In genomic region chrX:16384843-16385726, dm6 we compare ENCODE assay signal across 4 fruit fly cellular contexts.
TF ChIP-seq lines count a peak whose summit lies in the region.

CG9992 (minus strand) TSS chrX:16384908.
CG4239 (plus strand) TSS chrX:16385278.

TF ChIP-seq in whole organism, adult, 20 proteins besides CTCF, POLR2A, EP300 and RAD21 (continued from another document):
- TF ChIP-seq Clk (GFP tag; optimal IDR thresholded peaks at IDR 0.05; lab: Kevin White, UChicago) (no peak), CG7045 (GFP tag; optimal IDR thresholded peaks at IDR 0.05; lab: Kevin White, UChicago) (peak; percentile 21)

TF ChIP-seq in whole organism, embryonic, 481 proteins besides CTCF, POLR2A, EP300 and RAD21 (continued from another document and continues in another):
- peak; percentile 67 for TF ChIP-seq CG13775 (GFP tag; optimal IDR thresholded peaks at IDR 0.05; lab: Kevin White, UChicago)
- no peak for TF ChIP-seq CG3065 (GFP tag; optimal IDR thresholded peaks at IDR 0.05; lab: Kevin White, UChicago)
- TF ChIP-seq Nf-YB (GFP tag; optimal IDR thresholded peaks at IDR 0.05; lab: Kevin White, UChicago): no peak
- no peak for TF ChIP-seq wor (GFP tag; IDR thresholded peaks at IDR 0.05; lab: Robert Waterston, UW)
- TF ChIP-seq CG18599 (GFP tag; optimal IDR thresholded peaks at IDR 0.05; lab: Kevin White, UChicago): peak; percentile 8
- TF ChIP-seq klu (GFP tag; IDR thresholded peaks at IDR 0.05; lab: Robert Waterston, UW): no peak
- TF ChIP-seq stwl (tag; optimal IDR thresholded peaks at IDR 0.05; lab: Kevin White, UChicago): peak; percentile 92
- TF ChIP-seq CG14710 (tag; optimal IDR thresholded peaks at IDR 0.05; lab: Kevin White, UChicago): peak; percentile 81
- no peak for TF ChIP-seq ap (GFP tag; IDR thresholded peaks at IDR 0.05; lab: Robert Waterston, UW)
- peak; percentile 36 for TF ChIP-seq CG10543 (GFP tag; optimal IDR thresholded peaks at IDR 0.05; lab: Kevin White, UChicago)
- TF ChIP-seq toy (GFP tag; IDR thresholded peaks at IDR 0.05; lab: Robert Waterston, UW): no peak
- TF ChIP-seq Ptx1 (GFP tag; IDR thresholded peaks at IDR 0.05; lab: Robert Waterston, UW): peak; percentile 64
- no peak for TF ChIP-seq sc (optimal IDR thresholded peaks at IDR 0.05; lab: Kevin White, UChicago)
- no peak for TF ChIP-seq sc (GFP tag; optimal IDR thresholded peaks at IDR 0.05; lab: Kevin White, UChicago)
- no peak for TF ChIP-seq btn (GFP tag; optimal IDR thresholded peaks at IDR 0.05; lab: Kevin White, UChicago)
- TF ChIP-seq D19B (GFP tag; optimal IDR thresholded peaks at IDR 0.05; lab: Kevin White, UChicago): no peak
- no peak for TF ChIP-seq gt (GFP tag; IDR thresholded peaks at IDR 0.05; lab: Robert Waterston, UW)
- TF ChIP-seq CG9876 (GFP tag; optimal IDR thresholded peaks at IDR 0.05; lab: Kevin White, UChicago): no peak
- peak in 2 of 3 experiments; percentile 59 to 97 for TF ChIP-seq lola (GFP tag; optimal IDR thresholded peaks at IDR 0.05; lab: Kevin White, UChicago)
- TF ChIP-seq Xbp1 (GFP tag; optimal IDR thresholded peaks at IDR 0.05; lab: Kevin White, UChicago): peak; percentile 68
- 0 out of 3 replicates have a peak, but pooled peaks have one; percentile 9 for TF ChIP-seq ken (GFP tag; IDR thresholded peaks at IDR 0.05; lab: Robert Waterston, UW)
- peak; percentile 67 for TF ChIP-seq CG12391 (tag; optimal IDR thresholded peaks at IDR 0.05; lab: Kevin White, UChicago)
- TF ChIP-seq Dip2 (GFP tag; IDR thresholded peaks at IDR 0.05; lab: Robert Waterston, UW): no peak
- no peak for TF ChIP-seq Lpt (GFP tag; optimal IDR thresholded peaks at IDR 0.05; lab: Kevin White, UChicago)
- TF ChIP-seq Bdp1 (GFP tag; optimal IDR thresholded peaks at IDR 0.05; lab: Kevin White, UChicago): peak; percentile 37
- TF ChIP-seq CG42726 (GFP tag; IDR thresholded peaks at IDR 0.05; lab: Robert Waterston, UW; ENCODE audit: partially characterized antibody): peak; percentile 74
- 0 out of 2 replicates have a peak, but pooled peaks have one; percentile 7 for TF ChIP-seq CG14667 (GFP tag; IDR thresholded peaks at IDR 0.05; lab: Robert Waterston, UW)
- peak; percentile 74 for TF ChIP-seq CG2712 (tag; optimal IDR thresholded peaks at IDR 0.05; lab: Kevin White, UChicago)
- TF ChIP-seq CG31441 (GFP tag; IDR thresholded peaks at IDR 0.05; lab: Robert Waterston, UW): peak; percentile 66; the same call in 1 of the 2 replicates
- peak; percentile 52 for TF ChIP-seq HLH54F (GFP tag; optimal IDR thresholded peaks at IDR 0.05; lab: Kevin White, UChicago)
- TF ChIP-seq CG9727 (GFP tag; optimal IDR thresholded peaks at IDR 0.05; lab: Kevin White, UChicago): peak; percentile 26
- TF ChIP-seq Atf-2 (GFP tag; optimal IDR thresholded peaks at IDR 0.05; lab: Kevin White, UChicago): peak; percentile 5
- TF ChIP-seq CG16863 (GFP tag; optimal IDR thresholded peaks at IDR 0.05; lab: Kevin White, UChicago): peak; percentile 2
- peak; percentile 86 for TF ChIP-seq phol (tag; optimal IDR thresholded peaks at IDR 0.05; lab: Kevin White, UChicago)
- peak; percentile 65 for TF ChIP-seq CG8924 (tag; optimal IDR thresholded peaks at IDR 0.05; lab: Kevin White, UChicago)
- no peak for TF ChIP-seq CG8478 (optimal IDR thresholded peaks at IDR 0.05; lab: Kevin White, UChicago)
- no peak for TF ChIP-seq CG12219 (GFP tag; optimal IDR thresholded peaks at IDR 0.05; lab: Kevin White, UChicago)
- no peak for TF ChIP-seq CG12236 (GFP tag; optimal IDR thresholded peaks at IDR 0.05; lab: Kevin White, UChicago)
- TF ChIP-seq ara (GFP tag; IDR thresholded peaks at IDR 0.05; lab: Robert Waterston, UW): no peak
- no peak for TF ChIP-seq CG8089 (GFP tag; optimal IDR thresholded peaks at IDR 0.05; lab: Kevin White, UChicago)
- TF ChIP-seq maf-S (GFP tag; optimal IDR thresholded peaks at IDR 0.05; lab: Kevin White, UChicago): no peak
- TF ChIP-seq slou (GFP tag; optimal IDR thresholded peaks at IDR 0.05; lab: Kevin White, UChicago): peak; percentile 60
- TF ChIP-seq CG2129 (GFP tag; IDR thresholded peaks at IDR 0.05; lab: Robert Waterston, UW; ENCODE audit: partially characterized antibody): no peak

TF ChIP-seq in whole organism, prepupa, 60 proteins besides CTCF, POLR2A, EP300 and RAD21 (continued from another document):
- no peak for TF ChIP-seq Hr38 (GFP tag; optimal IDR thresholded peaks at IDR 0.05; lab: Kevin White, UChicago)
- TF ChIP-seq Sox102F (GFP tag; optimal IDR thresholded peaks at IDR 0.05; lab: Kevin White, UChicago): no peak
- TF ChIP-seq Met (GFP tag; optimal IDR thresholded peaks at IDR 0.05; lab: Kevin White, UChicago): peak; percentile 52
- TF ChIP-seq CG8632 (GFP tag; optimal IDR thresholded peaks at IDR 0.05; lab: Kevin White, UChicago): peak; percentile 3
- TF ChIP-seq spab (GFP tag; optimal IDR thresholded peaks at IDR 0.05; lab: Kevin White, UChicago): no peak
- TF ChIP-seq esn (GFP tag; optimal IDR thresholded peaks at IDR 0.05; lab: Kevin White, UChicago): peak; percentile 51
- no peak for TF ChIP-seq CG7368 (GFP tag; optimal IDR thresholded peaks at IDR 0.05; lab: Kevin White, UChicago)
- peak; percentile 76 for TF ChIP-seq fkh (GFP tag; optimal IDR thresholded peaks at IDR 0.05; lab: Kevin White, UChicago)
- TF ChIP-seq pdm3 (GFP tag; optimal IDR thresholded peaks at IDR 0.05; lab: Kevin White, UChicago): no peak
- peak; percentile 48; the same call in 1 of the 3 replicates for TF ChIP-seq CG8119 (GFP tag; IDR thresholded peaks at IDR 0.05; lab: Robert Waterston, UW)
- TF ChIP-seq fd85E (GFP tag; optimal IDR thresholded peaks at IDR 0.05; lab: Kevin White, UChicago): no peak
- no peak for TF ChIP-seq OdsH (GFP tag; optimal IDR thresholded peaks at IDR 0.05; lab: Kevin White, UChicago)
- TF ChIP-seq CG8319 (GFP tag; optimal IDR thresholded peaks at IDR 0.05; lab: Kevin White, UChicago): peak; percentile 9
- peak; percentile 16; the same call in 1 of the 2 replicates for TF ChIP-seq CG15336 (GFP tag; IDR thresholded peaks at IDR 0.05; lab: Robert Waterston, UW)
- TF ChIP-seq CG6854 (GFP tag; optimal IDR thresholded peaks at IDR 0.05; lab: Kevin White, UChicago): no peak
- no peak for TF ChIP-seq Hr39 (GFP tag; optimal IDR thresholded peaks at IDR 0.05; lab: Kevin White, UChicago)
- no peak for TF ChIP-seq CG9139 (GFP tag; optimal IDR thresholded peaks at IDR 0.05; lab: Kevin White, UChicago)
- no peak for TF ChIP-seq CG11762 (GFP tag; optimal IDR thresholded peaks at IDR 0.05; lab: Kevin White, UChicago; ENCODE audit: insufficient read depth)
- peak; percentile 51 for TF ChIP-seq Hr4 (GFP tag; optimal IDR thresholded peaks at IDR 0.05; lab: Kevin White, UChicago)
- TF ChIP-seq ss (GFP tag; optimal IDR thresholded peaks at IDR 0.05; lab: Kevin White, UChicago): no peak
- TF ChIP-seq CG4318 (GFP tag; optimal IDR thresholded peaks at IDR 0.05; lab: Kevin White, UChicago): peak; percentile 63
- peak; percentile 75 for TF ChIP-seq CG3032 (tag; optimal IDR thresholded peaks at IDR 0.05; lab: Kevin White, UChicago)
- TF ChIP-seq net (GFP tag; optimal IDR thresholded peaks at IDR 0.05; lab: Kevin White, UChicago): no peak
- peak; percentile 62 for TF ChIP-seq Blimp-1 (GFP tag; optimal IDR thresholded peaks at IDR 0.05; lab: Kevin White, UChicago)
- no peak for TF ChIP-seq CG32006 (GFP tag; optimal IDR thresholded peaks at IDR 0.05; lab: Kevin White, UChicago)
- TF ChIP-seq salr (GFP tag; optimal IDR thresholded peaks at IDR 0.05; lab: Kevin White, UChicago): no peak
- TF ChIP-seq Gug (GFP tag; IDR thresholded peaks at IDR 0.05; lab: Robert Waterston, UW): peak; percentile 58
- TF ChIP-seq CG3919 (GFP tag; optimal IDR thresholded peaks at IDR 0.05; lab: Kevin White, UChicago): no peak
- peak; percentile 49 for TF ChIP-seq Ets96B (tag; optimal IDR thresholded peaks at IDR 0.05; lab: Kevin White, UChicago)
- no peak for TF ChIP-seq dac (GFP tag; optimal IDR thresholded peaks at IDR 0.05; lab: Kevin White, UChicago)
- peak; percentile 65 for TF ChIP-seq CG10631 (GFP tag; optimal IDR thresholded peaks at IDR 0.05; lab: Kevin White, UChicago)
- no peak for TF ChIP-seq Smox (GFP tag; optimal IDR thresholded peaks at IDR 0.05; lab: Kevin White, UChicago)
- peak; percentile 47 for TF ChIP-seq lz (GFP tag; optimal IDR thresholded peaks at IDR 0.05; lab: Kevin White, UChicago)
- no peak for TF ChIP-seq CG1621 (tag; optimal IDR thresholded peaks at IDR 0.05; lab: Kevin White, UChicago)
- TF ChIP-seq acj6 (GFP tag; optimal IDR thresholded peaks at IDR 0.05; lab: Kevin White, UChicago): no peak
- peak; percentile 43 for TF ChIP-seq topi (GFP tag; optimal IDR thresholded peaks at IDR 0.05; lab: Kevin White, UChicago)
- TF ChIP-seq Eip93F (GFP tag; optimal IDR thresholded peaks at IDR 0.05; lab: Kevin White, UChicago): peak; percentile 28
- no peak for TF ChIP-seq CG6808 (GFP tag; optimal IDR thresholded peaks at IDR 0.05; lab: Kevin White, UChicago)
- TF ChIP-seq CG31627 (GFP tag; optimal IDR thresholded peaks at IDR 0.05; lab: Kevin White, UChicago): peak; percentile 75
- no peak for TF ChIP-seq Eip75B (GFP tag; optimal IDR thresholded peaks at IDR 0.05; lab: Kevin White, UChicago)

TF ChIP-seq in whole organism, wandering third instar larva, 38 proteins besides CTCF, POLR2A, EP300 and RAD21 (continued from another document):
- TF ChIP-seq tai (GFP tag; optimal IDR thresholded peaks at IDR 0.05; lab: Kevin White, UChicago) (no peak), brk (GFP tag; optimal IDR thresholded peaks at IDR 0.05; lab: Kevin White, UChicago) (no peak), dmrt93B (GFP tag; optimal IDR thresholded peaks at IDR 0.05; lab: Kevin White, UChicago) (no peak), ey (GFP tag; optimal IDR thresholded peaks at IDR 0.05; lab: Kevin White, UChicago) (peak; percentile 41), Hr78 (GFP tag; optimal IDR thresholded peaks at IDR 0.05; lab: Kevin White, UChicago) (peak; percentile 63), rgr (GFP tag; optimal IDR thresholded peaks at IDR 0.05; lab: Kevin White, UChicago) (peak; percentile 56), foxo (GFP tag; optimal IDR thresholded peaks at IDR 0.05; lab: Kevin White, UChicago) (peak in 1 of 2 experiments; percentile 67), pan (optimal IDR thresholded peaks at IDR 0.05; lab: Kevin White, UChicago) (no peak), GATAd (GFP tag; optimal IDR thresholded peaks at IDR 0.05; lab: Kevin White, UChicago) (no peak), Vsx2 (GFP tag; optimal IDR thresholded peaks at IDR 0.05; lab: Kevin White, UChicago; ENCODE audit: partially characterized antibody) (no peak), jim (GFP tag; optimal IDR thresholded peaks at IDR 0.05; lab: Kevin White, UChicago) (no peak), woc (GFP tag; optimal IDR thresholded peaks at IDR 0.05; lab: Kevin White, UChicago) (peak; percentile 39), HLH106 (tag; optimal IDR thresholded peaks at IDR 0.05; lab: Kevin White, UChicago) (peak; percentile 78), CG9705 (GFP tag; optimal IDR thresholded peaks at IDR 0.05; lab: Kevin White, UChicago) (peak; percentile 50), CG32264 (GFP tag; optimal IDR thresholded peaks at IDR 0.05; lab: Kevin White, UChicago) (no peak), Jra (GFP tag; optimal IDR thresholded peaks at IDR 0.05; lab: Kevin White, UChicago) (no peak)
TF ChIP-seq in whole organism, wandering third instar larva: peak in this region for 16.
